Worm (Caenorhabditis elegans) whole organism, L4 larva: ENCODE measurements around the gene rexd-1.

Experiments used
- F44E2.7 ChIP-seq: fragments of 200-800 bp; sonication (Bioruptor generic); IDR thresholded peaks from 2 replicates; pipeline ENCODE4 v2.1.2; 2022; ENCODE audit warnings: missing genetic modification characterization, missing compliant biosample characterization
- T20F7.1 ChIP-seq: fragments of 200-800 bp; sonication (Bioruptor generic); optimal IDR thresholded peaks from 2 replicates; lab custom pipeline; 2018; ENCODE audit warnings: mild to moderate bottlenecking, missing genetic modification characterization, missing compliant biosample characterization
- Y48G9A.11 ChIP-seq: fragments of 200-800 bp; sonication (Bioruptor generic); IDR thresholded peaks from 2 replicates; pipeline ENCODE4 v1.3.6; 2022; ENCODE audit warnings: missing genetic modification reagents, missing genetic modification characterization, missing compliant biosample characterization
- aha-1 ChIP-seq: fragments of 150-350 bp; peaks from one replicate; lab custom pipeline; 2014; ENCODE audit warnings: missing biosample characterization, missing genetic modification characterization
- ceh-20 ChIP-seq: fragments of 200-800 bp; sonication (Bioruptor generic); IDR thresholded peaks from 2 replicates; pipeline ENCODE4 v1.3.6; 2022; ENCODE audit warnings: missing genetic modification reagents, missing genetic modification characterization, missing compliant biosample characterization
- ceh-28 ChIP-seq: fragments of 150-350 bp; optimal IDR thresholded peaks from 2 replicates; lab custom pipeline; 2014; ENCODE audit warnings: missing biosample characterization, missing genetic modification reagents, missing genetic modification characterization
- cey-2 ChIP-seq: sonication (generic microtip); optimal IDR thresholded peaks from 3 replicates; lab custom pipeline; 2017; ENCODE audit warnings: missing genetic modification characterization, mild to moderate bottlenecking, missing compliant biosample characterization, antibody characterized with exemption, borderline replicate concordance; ENCODE audit not compliant: insufficient read depth
- ctbp-1 ChIP-seq: fragments of 200-800 bp; sonication (Bioruptor generic); IDR thresholded peaks from 2 replicates; pipeline ENCODE4 v1.3.6; 2022; ENCODE audit warnings: missing genetic modification reagents, missing genetic modification characterization, missing compliant biosample characterization
- daf-16 ChIP-seq, 3 experiments: sonication (generic microtip); optimal IDR thresholded peaks; 2 replicates each; lab custom pipeline; 2016 to 2017; ENCODE audit warnings: missing genetic modification characterization in 3 of 3, missing genetic modification reagents in 3 of 3, mild to moderate bottlenecking in 2 of 3, missing compliant biosample characterization in 2 of 3, missing biosample characterization in 1 of 3, moderate library complexity in 1 of 3
- dmd-6 ChIP-seq: fragments of 200-800 bp; sonication (Bioruptor generic); IDR thresholded peaks from 2 replicates; pipeline ENCODE4 v1.3.6; 2022; ENCODE audit warnings: missing genetic modification reagents, missing genetic modification characterization, missing compliant biosample characterization
- dpl-1 ChIP-seq: fragments of 150-350 bp; optimal IDR thresholded peaks from 2 replicates; lab custom pipeline; 2014; ENCODE audit warnings: missing biosample characterization, missing genetic modification reagents, missing genetic modification characterization
- duxl-1 ChIP-seq: sonication (generic microtip); optimal IDR thresholded peaks from 2 replicates; lab custom pipeline; 2016; ENCODE audit warnings: mild to moderate bottlenecking, missing genetic modification characterization, moderate library complexity, missing compliant biosample characterization; ENCODE audit not compliant: poor library complexity
- dve-1 ChIP-seq: sonication (generic microtip); optimal IDR thresholded peaks from 2 replicates; lab custom pipeline; 2017; ENCODE audit warnings: antibody characterized with exemption, mild to moderate bottlenecking, missing genetic modification characterization, missing compliant biosample characterization; ENCODE audit not compliant: insufficient read depth
- egl-27 ChIP-seq: sonication (generic microtip); optimal IDR thresholded peaks from 3 replicates; lab custom pipeline; 2017; ENCODE audit warnings: missing biosample characterization, missing genetic modification reagents, missing genetic modification characterization
- egl-43 ChIP-seq: fragments of 200-800 bp; sonication (Bioruptor generic); IDR thresholded peaks from 2 replicates; pipeline ENCODE4 v1.3.6; 2022; ENCODE audit warnings: missing genetic modification reagents, missing genetic modification characterization, missing compliant biosample characterization
- fkh-10 ChIP-seq: fragments of 150-350 bp; optimal IDR thresholded peaks from 2 replicates; lab custom pipeline; 2014; ENCODE audit warnings: missing biosample characterization, missing genetic modification reagents, missing genetic modification characterization
- fos-1 ChIP-seq: fragments of 150-350 bp; optimal IDR thresholded peaks from 2 replicates; lab custom pipeline; 2014; ENCODE audit warnings: missing biosample characterization, missing genetic modification characterization
- hif-1 ChIP-seq, 2 experiments: sonication (generic microtip); optimal IDR thresholded peaks; 2 replicates each; lab custom pipeline; 2016 to 2017; ENCODE audit warnings: missing compliant biosample characterization in 2 of 2, missing genetic modification characterization in 2 of 2, missing genetic modification reagents in 2 of 2, missing genotype in 2 of 2, mild to moderate bottlenecking in 1 of 2
- hlh-11 ChIP-seq: fragments of 200-800 bp; sonication (Bioruptor generic); optimal IDR thresholded peaks from 2 replicates; lab custom pipeline; 2018; ENCODE audit warnings: mild to moderate bottlenecking, missing genetic modification characterization, missing compliant biosample characterization
- hlh-30 ChIP-seq: sonication (generic microtip); optimal IDR thresholded peaks from 2 replicates; lab custom pipeline; 2017; ENCODE audit warnings: antibody characterized with exemption, mild to moderate bottlenecking, missing genetic modification characterization, missing compliant biosample characterization; ENCODE audit not compliant: insufficient read depth
- hmg-1.1 ChIP-seq: fragments of 200-800 bp; sonication (Bioruptor generic); IDR thresholded peaks from 2 replicates; pipeline ENCODE4 v1.3.6; 2022; ENCODE audit warnings: missing genetic modification reagents, missing genetic modification characterization, missing compliant biosample characterization
- lin-1 ChIP-seq: fragments of 200-800 bp; sonication (Bioruptor generic); IDR thresholded peaks from 2 replicates; pipeline ENCODE4 v1.3.6; 2022; ENCODE audit warnings: missing genetic modification reagents, missing genetic modification characterization, missing compliant biosample characterization
- lin-13 ChIP-seq: fragments of 150-350 bp; optimal IDR thresholded peaks from 2 replicates; lab custom pipeline; 2014; ENCODE audit warnings: missing biosample characterization, missing genetic modification reagents, missing genetic modification characterization
- lin-29 ChIP-seq: fragments of 200-800 bp; sonication (Bioruptor generic); IDR thresholded peaks from 2 replicates; pipeline ENCODE4 v1.3.6; 2022; ENCODE audit warnings: missing genetic modification reagents, missing genetic modification characterization, missing compliant biosample characterization
- lin-38 ChIP-seq: fragments of 200-800 bp; sonication (Bioruptor generic); IDR thresholded peaks from 2 replicates; pipeline ENCODE4 v1.3.6; 2022; ENCODE audit warnings: missing genetic modification reagents, missing genetic modification characterization, missing compliant biosample characterization
- lsy-2 ChIP-seq, 2 experiments: fragments of 150-350 bp in 1 of 2; sonication (generic microtip) in 1 of 2; optimal IDR thresholded peaks; 2 replicates each; lab custom pipeline; 2014 to 2017; ENCODE audit warnings: missing biosample characterization in 2 of 2, missing genetic modification characterization in 2 of 2
- madf-9 ChIP-seq: fragments of 200-800 bp; sonication (Bioruptor generic); conservative IDR thresholded peaks from 2 replicates; pipeline ENCODE4 v1.3.6; 2022; ENCODE audit warnings: missing genetic modification reagents, missing genetic modification characterization, missing compliant biosample characterization
- mdl-1 ChIP-seq, 2 experiments: fragments of 150-350 bp in 1 of 2; sonication (generic microtip) in 1 of 2; optimal IDR thresholded peaks; 2 replicates each; lab custom pipeline; 2014 to 2017; ENCODE audit warnings: missing biosample characterization in 2 of 2, missing genetic modification characterization in 2 of 2
- mep-1 ChIP-seq: fragments of 150-350 bp; sonication (generic microtip); optimal IDR thresholded peaks from 3 replicates; lab custom pipeline; 2014; ENCODE audit warnings: missing biosample characterization, missing genetic modification characterization
- nhr-11 ChIP-seq: fragments of 150-350 bp; optimal IDR thresholded peaks from 2 replicates; lab custom pipeline; 2014; ENCODE audit warnings: missing biosample characterization, missing genetic modification characterization
- nhr-237 ChIP-seq: sonication (generic microtip); optimal IDR thresholded peaks from 2 replicates; lab custom pipeline; 2017; ENCODE audit warnings: missing biosample characterization, missing genetic modification characterization
- nhr-28 ChIP-seq: fragments of 150-350 bp; optimal IDR thresholded peaks from 2 replicates; lab custom pipeline; 2014; ENCODE audit warnings: missing biosample characterization, missing genetic modification characterization
- nhr-6 ChIP-seq: fragments of 150-350 bp; optimal IDR thresholded peaks from 2 replicates; lab custom pipeline; 2014; ENCODE audit warnings: missing biosample characterization, missing genetic modification characterization
- rbr-2 ChIP-seq: sonication (generic microtip); optimal IDR thresholded peaks from 2 replicates; lab custom pipeline; 2016; ENCODE audit warnings: missing genotype, missing genetic modification characterization, missing compliant biosample characterization
- set-16 ChIP-seq: fragments of 200-800 bp; sonication (Bioruptor generic); IDR thresholded peaks from 2 replicates; pipeline ENCODE4 v1.3.6; 2022; ENCODE audit warnings: missing genetic modification reagents, missing genetic modification characterization, missing compliant biosample characterization
- unc-62 ChIP-seq, 3 experiments: fragments of 150-350 bp in 1 of 3; sonication (generic microtip); optimal IDR thresholded peaks in 2 of 3; peaks in 1 of 3; 1 replicate in 1 of 3; 2 replicates in 2 of 3; lab custom pipeline; 2014 to 2017; ENCODE audit warnings: missing biosample characterization in 3 of 3, missing genetic modification characterization in 3 of 3, missing genetic modification reagents in 3 of 3, missing genotype in 1 of 3

rexd-1 gene

DNA sequence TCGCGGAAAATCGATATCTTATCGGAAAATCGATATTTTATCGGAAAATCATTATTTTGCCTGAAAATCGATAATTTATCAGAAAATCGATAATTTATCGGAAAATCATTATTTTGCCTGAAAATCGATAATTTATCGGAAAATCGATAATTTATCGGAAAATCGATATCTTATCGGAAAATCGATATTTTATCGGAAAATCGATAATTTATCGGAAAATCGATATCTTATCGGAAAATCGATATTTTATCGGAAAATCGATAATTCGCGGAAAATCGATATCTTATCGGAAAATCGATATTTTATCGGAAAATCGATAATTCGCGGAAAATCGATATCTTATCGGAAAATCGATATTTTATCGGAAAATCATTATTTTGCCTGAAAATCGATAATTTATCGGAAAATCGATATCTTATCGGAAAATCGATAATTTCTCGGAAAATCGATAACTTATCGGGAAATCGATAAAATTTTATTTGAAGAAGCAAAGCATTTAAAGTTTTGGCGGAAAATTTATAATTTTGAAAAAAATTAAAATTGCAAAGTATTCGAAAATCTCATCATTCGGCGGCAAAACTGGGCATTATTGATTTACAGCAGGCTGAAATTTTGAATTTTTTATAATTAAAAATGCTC, 26.9 kb upstream of the rexd-1 start:
- 0 out of 2 replicates have a peak, but pooled peaks have one; percentile 30 for TF ChIP-seq ctbp-1
- TF ChIP-seq hmg-1.1 (GFP tag; lab: Robert Waterston, UW): peak; percentile 43; the same call in 1 of the 2 replicates
- peak; percentile 99 for TF ChIP-seq ceh-28
- TF ChIP-seq dmd-6: 0 out of 2 replicates have a peak, but pooled peaks have one; percentile 11
- TF ChIP-seq F44E2.7: peak; percentile 99

DNA sequence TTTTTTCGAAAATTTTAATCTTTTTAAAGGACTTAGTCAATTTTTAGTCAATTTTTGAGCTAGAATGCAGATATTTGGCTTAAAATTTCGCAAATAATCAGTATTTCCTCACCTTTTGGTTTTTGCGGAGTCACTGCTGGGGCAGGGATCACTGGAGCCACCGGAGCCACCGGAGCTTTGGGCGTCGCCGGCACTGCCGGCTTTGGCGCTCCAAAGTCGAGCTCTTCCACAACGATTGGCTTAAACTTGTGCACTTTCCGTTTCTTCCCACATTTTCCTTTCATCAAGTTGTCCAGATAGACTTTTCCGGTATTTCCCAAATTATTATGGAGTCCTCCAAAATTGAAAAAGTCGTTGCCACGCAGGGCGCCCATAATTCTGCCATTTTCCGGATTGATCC, 20.0 kb upstream of the rexd-1 start:
- TF ChIP-seq set-16 (peak; percentile 68), ctbp-1 (no peak)

DNA sequence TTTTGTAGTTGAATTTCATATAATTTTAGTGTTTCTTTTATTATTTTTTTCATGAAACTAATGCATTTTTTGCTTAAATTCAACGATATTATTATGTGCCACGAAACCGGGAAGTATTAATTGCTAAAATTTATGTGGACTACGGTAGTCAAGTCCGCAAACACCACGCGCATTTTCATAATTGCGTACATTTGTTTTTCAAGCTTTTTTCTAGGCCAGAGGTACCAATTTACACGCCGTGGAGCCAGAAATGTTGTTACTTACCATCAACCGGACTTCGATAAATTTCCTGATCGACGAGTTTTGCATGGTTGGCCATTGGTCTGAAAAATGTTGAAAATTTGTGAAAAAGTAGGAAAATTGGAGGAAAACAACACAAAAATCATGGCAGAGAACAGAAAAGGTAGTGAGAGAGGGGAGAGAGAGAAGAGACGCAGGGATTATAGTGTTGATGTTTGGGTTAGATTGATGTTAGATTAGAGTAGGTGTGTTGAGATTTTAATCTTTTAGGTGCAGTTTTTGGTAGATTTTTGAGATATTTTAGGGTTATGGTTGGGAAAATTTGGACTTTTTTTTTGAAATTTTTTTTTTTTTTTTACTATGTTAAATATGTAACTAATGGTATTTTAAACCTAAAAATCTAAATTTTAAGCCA, 16.2 kb upstream of the rexd-1 start, which contains the start of gene clp-4:
clp-4 (minus strand) TSS at position 323 of the 655 bp plus-strand sequence.
- TF ChIP-seq lsy-2 (tag; optimal IDR thresholded peaks at IDR 0.05; lab: Kevin White, UChicago) (peak in 1 of 2 experiments; percentile 56), nhr-237 (tag; lab: Kevin White, UChicago) (no peak)
- TF ChIP-seq, all 104 proteins: peak for 1

DNA sequence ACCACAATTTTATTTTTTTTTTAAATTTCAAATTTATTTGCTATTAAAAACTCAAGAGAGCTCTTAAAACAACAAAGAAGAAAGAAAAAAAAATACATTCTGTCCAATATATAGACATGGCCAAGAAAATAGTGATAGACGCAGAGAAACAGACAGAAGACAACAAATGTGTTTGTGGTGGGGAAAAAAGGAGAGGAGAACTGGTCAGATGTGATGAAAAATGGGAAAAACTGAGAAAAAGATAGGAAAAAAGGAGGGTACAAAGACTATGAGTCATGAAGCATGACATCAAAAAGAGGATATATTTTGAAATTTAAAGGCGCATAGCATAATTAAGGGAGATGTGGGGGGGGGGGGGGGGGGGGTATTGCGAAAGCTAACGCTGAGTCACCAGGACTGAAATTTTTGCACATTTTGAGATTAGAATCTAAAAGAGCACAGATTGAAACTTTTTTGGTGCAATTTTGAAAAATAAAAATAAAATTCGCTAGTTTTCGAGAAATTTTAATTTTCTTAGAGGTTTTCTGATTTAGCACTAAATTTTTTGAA, 15.2 kb upstream of the rexd-1 start:
- peak; percentile 36 for TF ChIP-seq dmd-6
- peak; percentile 76 for TF ChIP-seq mep-1 (tag; lab: Kevin White, UChicago)
- TF ChIP-seq lsy-2 (tag; optimal IDR thresholded peaks at IDR 0.05; lab: Kevin White, UChicago): peak in 1 of 2 experiments; percentile 78
- TF ChIP-seq unc-62 (GFP tag; optimal IDR thresholded peaks at IDR 0.05 in 1 of 2; lab: Kevin White, UChicago): peak in 1 of 2 experiments; percentile 33
- TF ChIP-seq unc-62 (tag; optimal IDR thresholded peaks at IDR 0.05; lab: Kevin White, UChicago): no peak
- TF ChIP-seq cey-2: no peak
- TF ChIP-seq T20F7.1 (GFP tag; lab: Kevin White, UChicago): no peak
- no peak for TF ChIP-seq fos-1 (tag; lab: Kevin White, UChicago)
- peak; percentile 60 for TF ChIP-seq hlh-30
- peak; percentile 16 for TF ChIP-seq nhr-6 (tag; lab: Kevin White, UChicago)
- TF ChIP-seq dve-1 (tag; lab: Kevin White, UChicago): peak; percentile 70
- TF ChIP-seq nhr-28: peak; percentile 38
- TF ChIP-seq nhr-11 (tag; lab: Kevin White, UChicago): peak; percentile 32
- TF ChIP-seq fkh-10 (GFP tag; lab: Kevin White, UChicago): no peak
- 0 out of 2 replicates have a peak, but pooled peaks have one; percentile 25 for TF ChIP-seq ceh-20 (GFP tag; lab: Robert Waterston, UW)
- peak; percentile 40 for TF ChIP-seq dpl-1 (GFP tag; lab: Kevin White, UChicago)
- peak; percentile 5 for TF ChIP-seq lin-13 (GFP tag; lab: Kevin White, UChicago)
- TF ChIP-seq hlh-11 (tag; lab: Kevin White, UChicago): peak; percentile 59
- peak in 1 of 2 experiments; percentile 15 for TF ChIP-seq mdl-1 (tag; optimal IDR thresholded peaks at IDR 0.05; lab: Kevin White, UChicago)
- TF ChIP-seq hmg-1.1 (GFP tag; lab: Robert Waterston, UW): peak; percentile 46; the same call in 1 of the 2 replicates

DNA sequence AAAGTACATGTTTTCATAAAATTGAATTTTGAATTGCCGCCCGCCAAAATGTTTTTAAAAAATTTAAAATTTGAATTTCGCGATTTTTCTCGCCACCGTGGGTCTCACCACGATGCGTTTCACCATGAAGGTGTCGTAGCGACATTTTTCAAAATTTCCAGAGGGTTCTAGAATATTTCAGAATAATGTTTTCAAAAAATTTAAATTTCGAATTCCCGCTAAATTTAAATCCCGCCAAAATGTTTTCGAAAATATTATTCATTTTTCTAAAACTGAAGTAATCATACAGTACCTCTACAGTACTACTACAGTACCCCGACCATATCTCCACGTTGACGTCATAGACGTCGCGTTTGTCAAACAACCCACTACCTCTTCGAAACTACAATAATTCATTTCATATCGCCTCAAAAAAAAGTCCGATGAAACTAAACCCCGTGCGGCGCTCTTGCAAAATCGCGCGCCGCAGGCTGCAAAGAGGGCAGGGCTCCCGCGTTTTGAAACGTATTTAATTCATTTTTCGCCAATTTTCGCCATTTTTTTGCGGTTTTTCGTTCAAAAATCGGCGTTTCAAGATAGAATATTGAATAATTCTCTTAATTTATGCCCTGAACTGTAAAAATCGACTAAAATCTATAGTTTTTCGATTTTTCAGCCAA, 9.9 kb upstream of the rexd-1 start, which contains the start of the genes pvf-1 and Y39A3CL.7:
pvf-1 (minus strand) TSS at position 51 of the 659 bp plus-strand sequence.
Y39A3CL.7 (plus strand) TSS at position 656 of the 659 bp plus-strand sequence.
- TF ChIP-seq lin-1: no peak
- TF ChIP-seq dpl-1 (GFP tag; lab: Kevin White, UChicago): peak; percentile 60
- TF ChIP-seq aha-1 (tag; lab: Kevin White, UChicago): peak; percentile 92
- TF ChIP-seq lin-29: no peak
- TF ChIP-seq duxl-1: peak; percentile 65
- no peak for TF ChIP-seq egl-27 (tag; lab: Kevin White, UChicago)
- TF ChIP-seq egl-43: no peak
- peak; percentile 56 for TF ChIP-seq mep-1 (tag; lab: Kevin White, UChicago)
- TF ChIP-seq madf-9 (GFP tag; lab: Robert Waterston, UW): 0 out of 2 replicates have a peak, but pooled peaks have one; percentile 17
- TF ChIP-seq unc-62 (GFP tag; optimal IDR thresholded peaks at IDR 0.05 in 1 of 2; lab: Kevin White, UChicago): peak in 1 of 2 experiments; percentile 77
- no peak for TF ChIP-seq unc-62 (tag; optimal IDR thresholded peaks at IDR 0.05; lab: Kevin White, UChicago)
- TF ChIP-seq daf-16 (GFP tag; optimal IDR thresholded peaks at IDR 0.05; lab: Kevin White, UChicago): peak in 1 of 2 experiments; percentile 20
- peak; percentile 33 for TF ChIP-seq daf-16 (tag; optimal IDR thresholded peaks at IDR 0.05; lab: Kevin White, UChicago)
- TF ChIP-seq lin-38 (GFP tag; lab: Robert Waterston, UW): peak; percentile 66
- no peak for TF ChIP-seq Y48G9A.11 (GFP tag; lab: Robert Waterston, UW)
- TF ChIP-seq lsy-2 (tag; optimal IDR thresholded peaks at IDR 0.05; lab: Kevin White, UChicago): peak in 1 of 2 experiments; percentile 57
- peak; percentile 11 for TF ChIP-seq rbr-2 (tag; lab: Kevin White, UChicago)
- TF ChIP-seq hif-1 (tag; optimal IDR thresholded peaks at IDR 0.05; lab: Kevin White, UChicago): no peak
